Fruit fly (Drosophila melanogaster) S2 (cell line): ENCODE data around the gene pins.

Source experiments
- CG8478 ChIP-seq: fragments of >200 bp; optimal IDR thresholded peaks from 2 replicates; lab custom pipeline; 2018
- CTCF ChIP-seq, 2 experiments: fragments of >200 bp; optimal IDR thresholded peaks; 2 replicates each; lab custom pipeline; 2018

DNA sequence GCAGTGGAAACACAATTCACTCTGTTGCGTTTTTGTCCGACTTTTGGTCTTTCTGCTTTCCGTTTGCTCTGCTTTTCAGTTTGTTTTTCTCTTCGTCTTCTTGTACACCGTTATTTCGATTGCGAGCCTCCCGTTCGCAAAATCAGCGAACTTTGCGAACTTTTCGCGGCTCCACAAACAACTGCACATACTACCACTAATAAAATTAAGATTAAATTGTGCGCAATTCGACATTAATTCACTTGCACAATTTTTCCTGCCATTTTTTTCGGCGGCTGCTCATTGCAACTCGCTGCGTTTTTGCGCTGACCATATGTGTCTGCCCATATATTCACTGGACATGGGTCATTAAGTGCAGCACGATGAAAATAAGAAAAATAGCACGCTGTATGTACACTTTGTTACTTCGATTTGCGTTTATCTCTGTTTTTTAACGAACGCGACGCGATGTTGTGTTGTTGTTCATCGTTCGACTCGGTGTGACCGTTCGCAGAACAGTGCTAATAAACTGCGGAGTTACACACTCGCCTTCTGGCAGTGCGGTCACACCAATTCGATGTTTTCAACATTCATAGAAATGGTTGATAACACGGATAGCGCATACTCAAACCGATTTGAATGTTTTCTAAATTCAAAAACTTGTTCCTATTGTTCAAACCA, 23.9 kb upstream of the pins start, which contains the start of gene Klp98A:
- no peak for TF ChIP-seq CG8478 (lab: Kevin White, UChicago)
- peak; percentile 55 to 56 for TF ChIP-seq CTCF (optimal IDR thresholded peaks at IDR 0.05; lab: Kevin White, UChicago)
